Fruit fly (Drosophila melanogaster) whole organism, wandering third instar larva: Measurements from ENCODE around the gene Vm26Ac.

Experiments
- Abd-B ChIP-seq: fragments of >200 bp; optimal IDR thresholded peaks from 2 replicates; lab custom pipeline; 2017; ENCODE audit warnings: missing biosample characterization, missing genetic modification characterization
- CG32264 ChIP-seq: fragments of 200-800 bp; sonication (Bioruptor generic); optimal IDR thresholded peaks from 2 replicates; lab custom pipeline; 2016; ENCODE audit warnings: missing biosample characterization, missing genetic modification characterization
- CG9705 ChIP-seq: fragments of 200-800 bp; sonication (Bioruptor generic); optimal IDR thresholded peaks from 2 replicates; lab custom pipeline; 2018; ENCODE audit warnings: missing biosample characterization, mild to moderate bottlenecking, missing genetic modification characterization
- CrebA ChIP-seq: fragments of 200-800 bp; sonication (Bioruptor generic); optimal IDR thresholded peaks from 2 replicates; lab custom pipeline; 2016; ENCODE audit warnings: missing biosample characterization, mild to moderate bottlenecking, missing genetic modification characterization, borderline replicate concordance
- GATAd ChIP-seq: sonication (Bioruptor generic); optimal IDR thresholded peaks from 2 replicates; lab custom pipeline; 2016; ENCODE audit warnings: missing biosample characterization, missing genetic modification characterization
- HLH106 ChIP-seq: fragments of 200-800 bp; optimal IDR thresholded peaks from 3 replicates; lab custom pipeline; 2019; ENCODE audit warnings: missing biosample characterization, mild to moderate bottlenecking, missing genetic modification characterization, moderate library complexity
- Hnf4 ChIP-seq: fragments of 200-800 bp; sonication (Bioruptor generic); optimal IDR thresholded peaks from 2 replicates; lab custom pipeline; 2016; ENCODE audit warnings: missing biosample characterization, mild to moderate bottlenecking, missing genetic modification characterization
- Jra ChIP-seq: sonication (Bioruptor generic); optimal IDR thresholded peaks from 2 replicates; lab custom pipeline; 2016; ENCODE audit warnings: missing biosample characterization, missing genetic modification characterization
- Mio ChIP-seq: sonication (Bioruptor generic); optimal IDR thresholded peaks from 2 replicates; lab custom pipeline; 2016; ENCODE audit warnings: missing biosample characterization, missing genetic modification characterization
- Myc ChIP-seq: fragments of >200 bp; optimal IDR thresholded peaks from 2 replicates; lab custom pipeline; 2017
- OdsH ChIP-seq: fragments of 200-800 bp; sonication (Bioruptor generic); optimal IDR thresholded peaks from 2 replicates; lab custom pipeline; 2016; ENCODE audit warnings: missing biosample characterization, mild to moderate bottlenecking, missing genetic modification characterization
- Rel ChIP-seq, 2 experiments: fragments of 200-800 bp; sonication (Bioruptor generic) in 1 of 2; optimal IDR thresholded peaks; 2 replicates in 1 of 2; 3 replicates in 1 of 2; lab custom pipeline; 2016 to 2019; ENCODE audit warnings: mild to moderate bottlenecking in 2 of 2, missing biosample characterization in 2 of 2, missing genetic modification characterization in 2 of 2, moderate library complexity in 1 of 2
- Sp1 ChIP-seq: fragments of 200-800 bp; sonication (Bioruptor generic); optimal IDR thresholded peaks from 3 replicates; lab custom pipeline; 2019; ENCODE audit warnings: missing biosample characterization, mild to moderate bottlenecking, missing genetic modification characterization, moderate library complexity
- Vsx2 ChIP-seq: fragments of 200-300, 225-300 bp; sonication (Bioruptor generic); optimal IDR thresholded peaks from 2 replicates; lab custom pipeline; 2018; ENCODE audit warnings: missing biosample characterization, missing genetic modification characterization; ENCODE audit not compliant: partially characterized antibody
- brk ChIP-seq: fragments of 200-800 bp; sonication (Bioruptor generic); optimal IDR thresholded peaks from 2 replicates; lab custom pipeline; 2016; ENCODE audit warnings: missing biosample characterization, mild to moderate bottlenecking, missing genetic modification characterization
- dl ChIP-seq, 2 experiments: fragments of 175-275, 200-275 bp in 1 of 2; fragments of 200-275 bp in 1 of 2; sonication (Bioruptor generic); optimal IDR thresholded peaks; lab custom pipeline; 2018; ENCODE audit warnings: mild to moderate bottlenecking in 2 of 2, missing biosample characterization in 2 of 2, missing genetic modification characterization in 2 of 2, moderate library complexity in 2 of 2; ENCODE audit not compliant: partially characterized antibody in 2 of 2, insufficient read depth in 1 of 2
- foxo ChIP-seq, 2 experiments: fragments of 200-800 bp; sonication (Bioruptor generic); optimal IDR thresholded peaks; 2 replicates in 1 of 2; 3 replicates in 1 of 2; lab custom pipeline; 2016 to 2017; ENCODE audit warnings: missing biosample characterization in 2 of 2, missing genetic modification characterization in 2 of 2
- fru ChIP-seq: fragments of 200-800 bp; sonication (Bioruptor generic); optimal IDR thresholded peaks from 3 replicates; lab custom pipeline; 2016; ENCODE audit warnings: missing biosample characterization, mild to moderate bottlenecking, missing genetic modification characterization
- h ChIP-seq: fragments of 200-800 bp; sonication (Bioruptor generic); optimal IDR thresholded peaks from 3 replicates; lab custom pipeline; 2016; ENCODE audit warnings: missing biosample characterization, mild to moderate bottlenecking, missing genetic modification characterization
- jim ChIP-seq: fragments of 175-275, 200-325 bp; sonication (Bioruptor generic); optimal IDR thresholded peaks from 2 replicates; lab custom pipeline; 2016; ENCODE audit warnings: missing biosample characterization, mild to moderate bottlenecking, missing genetic modification characterization
- pan ChIP-seq: fragments of >200 bp; optimal IDR thresholded peaks from 2 replicates; lab custom pipeline; 2017
- rgr ChIP-seq: fragments of 200-800 bp; sonication (Bioruptor generic); optimal IDR thresholded peaks from 3 replicates; lab custom pipeline; 2016; ENCODE audit warnings: missing biosample characterization, mild to moderate bottlenecking, missing genetic modification characterization
- sage ChIP-seq: fragments of 200-800 bp; sonication (Bioruptor generic); optimal IDR thresholded peaks from 2 replicates; lab custom pipeline; 2016; ENCODE audit warnings: missing biosample characterization, mild to moderate bottlenecking, missing genetic modification characterization
- sv ChIP-seq: fragments of 200-800 bp; sonication (Bioruptor generic); optimal IDR thresholded peaks from 3 replicates; lab custom pipeline; 2016; ENCODE audit warnings: missing biosample characterization, missing genetic modification characterization
- usp ChIP-seq: fragments of >200 bp; optimal IDR thresholded peaks from 2 replicates; lab custom pipeline; 2017; ENCODE audit warnings: missing biosample characterization, missing genetic modification characterization

Gene Vm26Ac

dm6 chr2L:5963251-5963650 lies 4.8 kb upstream of the Vm26Ac start:
- TF ChIP-seq pan (lab: Kevin White, UChicago) (no peak), fru (no peak), Hnf4 (GFP tag; lab: Kevin White, UChicago) (no peak), h (GFP tag; lab: Kevin White, UChicago) (no peak), Vsx2 (GFP tag; lab: Kevin White, UChicago) (no peak), jim (GFP tag; lab: Kevin White, UChicago) (no peak), Abd-B (GFP tag; lab: Kevin White, UChicago) (no peak), usp (GFP tag; lab: Kevin White, UChicago) (no peak), rgr (GFP tag; lab: Kevin White, UChicago) (no peak), HLH106 (tag; lab: Kevin White, UChicago) (no peak)

dm6 chr2L:5961169-5961918 lies 2.9 kb upstream of the Vm26Ac start:
- TF ChIP-seq Myc (lab: Kevin White, UChicago), result no peak

- no peak for TF ChIP-seq dl (GFP tag; optimal IDR thresholded peaks at IDR 0.05; lab: Kevin White, UChicago; ENCODE audit: insufficient read depth in 1 of 2, partially characterized antibody in 2 of 2)
- no peak for TF ChIP-seq sage
- no peak for TF ChIP-seq jim (GFP tag; lab: Kevin White, UChicago)
- TF ChIP-seq Rel (GFP tag; optimal IDR thresholded peaks at IDR 0.05; lab: Kevin White, UChicago), result no peak
- TF ChIP-seq Rel (tag; optimal IDR thresholded peaks at IDR 0.05; lab: Kevin White, UChicago), result no peak
- TF ChIP-seq CrebA, result no peak
- no peak for TF ChIP-seq foxo (GFP tag; optimal IDR thresholded peaks at IDR 0.05; lab: Kevin White, UChicago)
- no peak for TF ChIP-seq Jra (GFP tag; lab: Kevin White, UChicago)
- TF ChIP-seq Sp1 (GFP tag; lab: Kevin White, UChicago), result no peak
- no peak for TF ChIP-seq pan (lab: Kevin White, UChicago)
- TF ChIP-seq CG32264, result no peak
- TF ChIP-seq CG9705, result no peak
- no peak for TF ChIP-seq GATAd (GFP tag; lab: Kevin White, UChicago)
- TF ChIP-seq sv (GFP tag; lab: Kevin White, UChicago), result no peak
- no peak for TF ChIP-seq brk (GFP tag; lab: Kevin White, UChicago)
- no peak for TF ChIP-seq Hnf4 (GFP tag; lab: Kevin White, UChicago)
- no peak for TF ChIP-seq HLH106 (tag; lab: Kevin White, UChicago)
- TF ChIP-seq OdsH (GFP tag; lab: Kevin White, UChicago), result no peak
These were observed 1.6 kb upstream of the Vm26Ac start, which contains the start of gene Vm26Aa for dm6 chr2L:5959863-5960658. TSS of gene Vm26Aa (minus strand) at chr2L:5960340.

dm6 chr2L:5956706-5957105 lies 1.7 kb downstream of the Vm26Ac start, which contains the start of the genes CG13998 and Vm26Ab:
TSS of gene CG13998 (minus strand) at chr2L:5956819.
TSS of gene Vm26Ab (plus strand) at chr2L:5957004.
- no peak for TF ChIP-seq fru
- TF ChIP-seq, all 38 proteins: peak for 0

- TF ChIP-seq Mio (GFP tag; lab: Kevin White, UChicago) (no peak), OdsH (GFP tag; lab: Kevin White, UChicago) (no peak), Rel (GFP tag; optimal IDR thresholded peaks at IDR 0.05; lab: Kevin White, UChicago) (no peak), Rel (tag; optimal IDR thresholded peaks at IDR 0.05; lab: Kevin White, UChicago) (no peak), GATAd (GFP tag; lab: Kevin White, UChicago) (no peak), brk (GFP tag; lab: Kevin White, UChicago) (no peak), CrebA (no peak)
These were observed 2.3 kb downstream of the Vm26Ac start, which contains the start of gene CG13999 for dm6 chr2L:5956153-5956552. TSS of gene CG13999 (minus strand) at chr2L:5956466.
